Fruit fly (Drosophila melanogaster): ENCODE results near the gene CG11889.

The CG11889 gene

DNA sequence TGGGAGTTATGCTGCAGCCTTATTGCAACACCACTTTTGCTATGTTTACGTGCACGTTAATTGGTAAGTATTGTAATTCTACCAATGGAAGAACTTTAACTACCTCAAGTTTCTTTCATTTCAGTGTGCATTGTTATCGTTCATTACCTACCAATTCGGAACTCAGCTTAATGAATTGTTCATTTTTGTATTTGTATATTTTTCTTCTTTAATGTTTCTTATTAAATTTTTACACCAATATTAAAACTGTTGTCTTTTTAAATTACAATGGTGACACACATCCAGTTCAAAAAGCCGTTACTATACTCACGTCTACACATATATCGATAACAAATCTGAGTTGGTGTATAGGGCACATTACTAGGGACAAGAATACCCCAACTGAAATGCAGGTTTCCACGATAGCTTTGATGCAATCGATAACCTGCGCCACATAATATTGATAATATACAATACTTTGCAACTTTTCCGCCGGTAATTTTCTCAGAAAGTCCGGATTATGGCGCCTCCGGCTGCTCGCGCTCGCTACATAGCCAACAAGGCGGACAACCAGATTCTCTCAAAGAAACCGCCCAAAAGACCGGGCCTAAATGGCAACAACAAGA, 48.7 kb upstream of the CG11889 start, which contains the start of gene Alg9 (continued):
- TF ChIP-seq E2f2 (GFP tag; IDR thresholded peaks at IDR 0.05) (peak; percentile 71), CG42726 (GFP tag; IDR thresholded peaks at IDR 0.05; ENCODE audit: partially characterized antibody) (peak; percentile 77), vvl (GFP tag; IDR thresholded peaks at IDR 0.05) (0 out of 2 replicates have a peak, but pooled peaks have one; percentile 37), CG14965 (GFP tag; optimal IDR thresholded peaks at IDR 0.05; ENCODE audit: borderline replicate concordance) (no peak), Ets97D (GFP tag; optimal IDR thresholded peaks at IDR 0.05) (peak; percentile 74), Adf1 (GFP tag; IDR thresholded peaks at IDR 0.05) (peak; percentile 11; the same call in 1 of the 2 replicates), CG32772 (GFP tag; IDR thresholded peaks at IDR 0.05) (no peak), ro (GFP tag; IDR thresholded peaks at IDR 0.05) (no peak), CG16779 (GFP tag; IDR thresholded peaks at IDR 0.05) (no peak), ttk (GFP tag; IDR thresholded peaks at IDR 0.05) (no peak), CG10147 (GFP tag; optimal IDR thresholded peaks at IDR 0.05) (no peak), mam (GFP tag; optimal IDR thresholded peaks at IDR 0.05) (peak; percentile 26), Lpt (GFP tag; optimal IDR thresholded peaks at IDR 0.05) (no peak), BEAF-32 (GFP tag; optimal IDR thresholded peaks at IDR 0.05) (peak; percentile 84), CG12219 (GFP tag; optimal IDR thresholded peaks at IDR 0.05) (no peak), cato (GFP tag; optimal IDR thresholded peaks at IDR 0.05; ENCODE audit: borderline replicate concordance) (no peak), CG10565 (GFP tag; optimal IDR thresholded peaks at IDR 0.05) (no peak), NK7.1 (GFP tag; optimal IDR thresholded peaks at IDR 0.05) (no peak), eyg (GFP tag; optimal IDR thresholded peaks at IDR 0.05) (no peak), CG18619 (GFP tag; optimal IDR thresholded peaks at IDR 0.05) (no peak), Oli (tag; optimal IDR thresholded peaks at IDR 0.05) (no peak), CG32532 (GFP tag; IDR thresholded peaks at IDR 0.05) (no peak), HLH4C (GFP tag; IDR thresholded peaks at IDR 0.05; ENCODE audit: partially characterized antibody) (peak; percentile 95), Hr3 (GFP tag; optimal IDR thresholded peaks at IDR 0.05) (peak; percentile 64), HmgD (GFP tag; optimal IDR thresholded peaks at IDR 0.05) (peak; percentile 46), CG13287 (GFP tag; IDR thresholded peaks at IDR 0.05; ENCODE audit: partially characterized antibody) (peak; percentile 94), lov (optimal IDR thresholded peaks at IDR 0.05) (no peak), lov (GFP tag; IDR thresholded peaks at IDR 0.05) (no peak), D (optimal IDR thresholded peaks at IDR 0.05) (no peak), D (GFP tag; optimal IDR thresholded peaks at IDR 0.05) (no peak), nmo (GFP tag; optimal IDR thresholded peaks at IDR 0.05) (peak; percentile 23), CG10543 (GFP tag; optimal IDR thresholded peaks at IDR 0.05) (no peak), CG7357 (GFP tag; IDR thresholded peaks at IDR 0.05) (peak; percentile 84), grau (tag; optimal IDR thresholded peaks at IDR 0.05) (no peak), oc (tag; optimal IDR thresholded peaks at IDR 0.05) (no peak), CG4404 (GFP tag; IDR thresholded peaks at IDR 0.05) (no peak), CG13296 (GFP tag; optimal IDR thresholded peaks at IDR 0.05) (no peak), Hsf (GFP tag; optimal IDR thresholded peaks at IDR 0.05) (no peak), CG2889 (GFP tag; IDR thresholded peaks at IDR 0.05) (no peak), CG13624 (GFP tag; optimal IDR thresholded peaks at IDR 0.05) (no peak), da (GFP tag; optimal IDR thresholded peaks at IDR 0.05) (no peak), gfzf (GFP tag; optimal IDR thresholded peaks at IDR 0.05) (peak; percentile 42), Dp (GFP tag; optimal IDR thresholded peaks at IDR 0.05) (peak; percentile 62), CG11093 (GFP tag; IDR thresholded peaks at IDR 0.05) (no peak), Sin3A (optimal IDR thresholded peaks at IDR 0.05) (peak; percentile 56), chm (GFP tag; IDR thresholded peaks at IDR 0.05) (no peak), CG4328 (GFP tag; optimal IDR thresholded peaks at IDR 0.05) (no peak), inv (GFP tag; IDR thresholded peaks at IDR 0.05; ENCODE audit: partially characterized antibody) (peak; percentile 83), zen (tag; optimal IDR thresholded peaks at IDR 0.05) (no peak), onecut (GFP tag; IDR thresholded peaks at IDR 0.05) (peak; percentile 50; the same call in 1 of the 2 replicates), CG3847 (GFP tag; IDR thresholded peaks at IDR 0.05) (no peak), ems (GFP tag; optimal IDR thresholded peaks at IDR 0.05) (peak; percentile 16)
